Worm (Caenorhabditis elegans): ENCODE data around the gene C15C7.4.

Gene C15C7.4

ce11 chrX:3170456-3170855 lies 25.1 kb downstream of the C15C7.4 start, which contains the start of gene C15C7.6:
TSS of gene C15C7.6 (minus strand) at chrX:3170556.
- TF ChIP-seq nhr-129 (tag; optimal IDR thresholded peaks at IDR 0.05) (no peak), aly-2 (tag; optimal IDR thresholded peaks at IDR 0.05) (no peak), lsy-2 (tag; optimal IDR thresholded peaks at IDR 0.05) (no peak), lin-39 (tag; optimal IDR thresholded peaks at IDR 0.05) (no peak), elt-3 (tag; optimal IDR thresholded peaks at IDR 0.05) (no peak), nhr-11 (tag; optimal IDR thresholded peaks at IDR 0.05) (no peak), C34F6.9 (tag; optimal IDR thresholded peaks at IDR 0.05) (no peak)

DNA sequence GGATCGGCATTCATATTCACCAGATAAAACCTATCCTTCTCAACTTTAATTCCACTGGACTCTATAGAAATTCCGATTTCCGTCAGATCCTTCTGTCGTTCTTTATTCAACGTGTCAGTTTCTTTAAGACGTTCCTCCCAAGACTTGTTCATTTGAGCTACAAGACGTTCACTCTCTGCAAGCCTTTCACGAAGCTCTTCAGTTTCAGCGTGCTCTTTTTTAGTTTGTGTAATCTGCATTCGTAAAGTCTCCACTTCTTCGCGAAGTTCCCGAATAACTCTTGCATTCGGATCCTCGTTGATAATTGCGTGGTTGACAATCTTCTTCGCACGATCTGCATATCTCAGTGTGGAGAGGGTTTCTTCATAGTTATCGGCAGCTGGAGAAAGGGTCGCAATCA lies 31.4 kb downstream of the C15C7.4 start:
- no peak for TF ChIP-seq dmd-4 (tag; optimal IDR thresholded peaks at IDR 0.05)
- no peak for TF ChIP-seq ama-1 (optimal IDR thresholded peaks at IDR 0.05)
- no peak for TF ChIP-seq Y55F3AM.14 (GFP tag; optimal IDR thresholded peaks at IDR 0.05)
- no peak for TF ChIP-seq ztf-4 (tag; optimal IDR thresholded peaks at IDR 0.05)
- no peak for TF ChIP-seq ztf-11 (tag; optimal IDR thresholded peaks at IDR 0.05)
- TF ChIP-seq nhr-129 (tag; optimal IDR thresholded peaks at IDR 0.05) = no peak
- TF ChIP-seq lsy-2 (tag; optimal IDR thresholded peaks at IDR 0.05) = no peak
- TF ChIP-seq elt-3 (tag; optimal IDR thresholded peaks at IDR 0.05) = no peak
- TF ChIP-seq fos-1 (tag; optimal IDR thresholded peaks at IDR 0.05) = no peak
- TF ChIP-seq ceh-16 (tag; optimal IDR thresholded peaks at IDR 0.05) = no peak
- TF ChIP-seq nhr-23 (tag; optimal IDR thresholded peaks at IDR 0.05) = no peak

- no peak for TF ChIP-seq nhr-25 (tag; optimal IDR thresholded peaks at IDR 0.05)
- no peak for TF ChIP-seq crh-2 (tag; optimal IDR thresholded peaks at IDR 0.05)
- TF ChIP-seq R02D3.7 (tag; optimal IDR thresholded peaks at IDR 0.05) = no peak
- no peak for TF ChIP-seq fos-1 (tag; optimal IDR thresholded peaks at IDR 0.05)
- TF ChIP-seq nhr-129 (tag; optimal IDR thresholded peaks at IDR 0.05) = no peak
- TF ChIP-seq nhr-11 (tag; optimal IDR thresholded peaks at IDR 0.05) = no peak
- no peak for TF ChIP-seq lin-11 (tag; optimal IDR thresholded peaks at IDR 0.05)
- TF ChIP-seq zag-1 (tag; optimal IDR thresholded peaks at IDR 0.05) = no peak
- TF ChIP-seq sma-3 (GFP tag; optimal IDR thresholded peaks at IDR 0.05) = no peak
- no peak for TF ChIP-seq blmp-1 (tag; optimal IDR thresholded peaks at IDR 0.05; ENCODE audit: insufficient read depth)
- no peak for TF ChIP-seq ztf-4 (tag; optimal IDR thresholded peaks at IDR 0.05)
- TF ChIP-seq sma-9 (GFP tag; optimal IDR thresholded peaks at IDR 0.05) = no peak
- no peak for TF ChIP-seq sma-9 (tag; optimal IDR thresholded peaks at IDR 0.05)
- no peak for TF ChIP-seq alr-1 (tag; optimal IDR thresholded peaks at IDR 0.05)
- no peak for TF ChIP-seq ZK546.5 (tag; optimal IDR thresholded peaks at IDR 0.05)
Observed at ce11 chrX:3178501-3178900, 33.1 kb downstream of the C15C7.4 start, which contains the start of gene klp-4. TSS of gene klp-4 (minus strand) at chrX:3178701.

- TF ChIP-seq ceh-82 (tag; optimal IDR thresholded peaks at IDR 0.05) (no peak), Y55F3AM.14 (GFP tag; optimal IDR thresholded peaks at IDR 0.05) (no peak), lsy-2 (tag; optimal IDR thresholded peaks at IDR 0.05) (no peak), peb-1 (tag; optimal IDR thresholded peaks at IDR 0.05) (no peak)
Observed at ce11 chrX:3181376-3181775, 36.0 kb downstream of the C15C7.4 start.

- no peak for TF ChIP-seq nhr-21 (tag; optimal IDR thresholded peaks at IDR 0.05)
- TF ChIP-seq nhr-11 (tag; optimal IDR thresholded peaks at IDR 0.05) = no peak
- peak; percentile 60 for TF ChIP-seq fos-1 (tag; optimal IDR thresholded peaks at IDR 0.05)
- no peak for TF ChIP-seq crh-2 (tag; optimal IDR thresholded peaks at IDR 0.05)
- no peak for TF ChIP-seq sma-3 (GFP tag; optimal IDR thresholded peaks at IDR 0.05)
- no peak for TF ChIP-seq ztf-1 (GFP tag; conservative IDR thresholded peaks at IDR 0.05)
- no peak for TF ChIP-seq sem-4 (tag; optimal IDR thresholded peaks at IDR 0.05)
Observed at ce11 chrX:3181870-3182269, 36.5 kb downstream of the C15C7.4 start.

- no peak for TF ChIP-seq elt-3 (tag; optimal IDR thresholded peaks at IDR 0.05)
- no peak for TF ChIP-seq skn-1 (tag; optimal IDR thresholded peaks at IDR 0.05)
- no peak for TF ChIP-seq mdl-1 (tag; optimal IDR thresholded peaks at IDR 0.05)
- TF ChIP-seq lsy-2 (tag; optimal IDR thresholded peaks at IDR 0.05) = no peak
- no peak for TF ChIP-seq elt-1 (tag; optimal IDR thresholded peaks at IDR 0.05)
Observed at ce11 chrX:3184649-3185048, 39.3 kb downstream of the C15C7.4 start.

Measured in whole organism, L2 larva.